Worm (Caenorhabditis elegans) whole organism, L1 larva: Measurements from ENCODE around the gene cul-5.

Source experiments
- elt-3 ChIP-seq, 6 experiments: fragments of 150-350 bp in 1 of 6; sonication (generic microtip); optimal IDR thresholded peaks; 2 replicates each; lab custom pipeline; 2017 to 2018; ENCODE audit warnings: missing biosample characterization in 6 of 6, missing genetic modification characterization in 6 of 6, inconsistent platforms in 1 of 6
- lin-14 ChIP-seq: fragments of 200-800 bp; sonication (Bioruptor generic); optimal IDR thresholded peaks from 2 replicates; lab custom pipeline; 2018; ENCODE audit warnings: mild to moderate bottlenecking, missing genetic modification characterization, moderate library complexity, missing compliant biosample characterization
- mdl-1 ChIP-seq, 2 experiments: fragments of 150-350 bp; optimal IDR thresholded peaks; 2 replicates each; lab custom pipeline; 2014 to 2017; ENCODE audit warnings: missing biosample characterization in 2 of 2, missing genetic modification characterization in 2 of 2, inconsistent platforms in 1 of 2
- nhr-28 ChIP-seq: fragments of 150-350 bp; optimal IDR thresholded peaks from 2 replicates; lab custom pipeline; 2014; ENCODE audit warnings: missing biosample characterization, missing genetic modification characterization
- nhr-77 ChIP-seq: fragments of 150-350 bp; optimal IDR thresholded peaks from 2 replicates; lab custom pipeline; 2014; ENCODE audit warnings: missing biosample characterization, missing genetic modification characterization
- nhr-90 ChIP-seq: sonication (generic microtip); optimal IDR thresholded peaks from 2 replicates; lab custom pipeline; 2016; ENCODE audit warnings: mild to moderate bottlenecking, missing genetic modification characterization, missing compliant biosample characterization; ENCODE audit not compliant: poor library complexity

DNA sequence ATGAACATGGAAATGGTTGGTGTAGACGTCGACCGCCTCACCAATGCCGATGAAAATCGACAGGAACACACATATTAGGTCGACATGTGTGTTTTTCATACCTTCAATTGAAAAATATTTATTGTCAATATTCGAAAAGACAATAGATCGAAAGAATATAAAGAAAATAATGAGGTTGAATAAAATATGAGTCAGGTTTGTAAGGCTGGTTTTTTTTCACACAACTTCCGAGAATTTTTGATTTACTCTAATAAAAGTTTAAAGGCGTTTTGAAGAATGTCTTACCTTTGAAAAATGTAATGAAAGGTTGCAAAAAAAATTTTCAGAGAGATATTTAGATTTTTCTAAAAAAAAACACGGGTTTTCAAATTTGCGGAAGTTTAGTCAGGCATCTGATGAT lies 5.7 kb upstream of the cul-5 start, which contains the start of gene egl-3:
- no peak for TF ChIP-seq elt-3 (tag; optimal IDR thresholded peaks at IDR 0.05; lab: Kevin White, UChicago)
- TF ChIP-seq mdl-1 (tag; optimal IDR thresholded peaks at IDR 0.05; lab: Kevin White, UChicago) = no peak
- TF ChIP-seq nhr-90 (tag; lab: Kevin White, UChicago) = no peak
- TF ChIP-seq lin-14 = no peak
- TF ChIP-seq nhr-28 (tag; lab: Kevin White, UChicago) = no peak
- TF ChIP-seq nhr-77 (tag; lab: Kevin White, UChicago) = no peak
